Fruit fly (Drosophila melanogaster) whole organism, embryonic: Measurements from ENCODE around the gene Lcp65Ag1.

Experiments
- Atf-2 ChIP-seq: fragments of 200-800 bp; sonication (Bioruptor generic); optimal IDR thresholded peaks from 2 replicates; lab custom pipeline; 2016; ENCODE audit warnings: missing biosample characterization, missing genetic modification characterization
- CG6854 ChIP-seq: fragments of 200-800 bp; sonication (Bioruptor generic); optimal IDR thresholded peaks from 3 replicates; lab custom pipeline; 2017; ENCODE audit warnings: missing biosample characterization, mild to moderate bottlenecking, missing genetic modification characterization
- dmrt99B ChIP-seq: fragments of 200-800 bp; sonication (Bioruptor generic); optimal IDR thresholded peaks from 2 replicates; lab custom pipeline; 2018; ENCODE audit warnings: missing biosample characterization, mild to moderate bottlenecking, missing genetic modification characterization, moderate library complexity
- gro ChIP-seq: fragments of 200-800 bp; sonication (Bioruptor generic); optimal IDR thresholded peaks from 2 replicates; lab custom pipeline; 2016; ENCODE audit warnings: missing biosample characterization, missing genetic modification characterization
- sisA ChIP-seq: fragments of 200-800 bp; sonication (Bioruptor generic); IDR thresholded peaks from 2 replicates; pipeline ENCODE4 v1.3.6; 2022; ENCODE audit warnings: missing biosample characterization, missing genetic modification characterization

dm6 chr3L:6104551-6104950 is 30.5 kb downstream of the Lcp65Ag1 start:
- no peak for TF ChIP-seq gro (GFP tag; lab: Kevin White, UChicago)
- no peak for TF ChIP-seq Atf-2
- no peak for TF ChIP-seq sisA
- TF ChIP-seq dmrt99B, result no peak
- no peak for TF ChIP-seq CG6854
